Worm (Caenorhabditis elegans) whole organism, L4 larva: ENCODE results near the gene acl-7.

Experiments used
- D1046.2 ChIP-seq: fragments of 200-800 bp; sonication (Bioruptor generic); IDR thresholded peaks from 2 replicates; pipeline ENCODE4 v1.3.6; 2022; ENCODE audit warnings: missing genetic modification characterization, missing compliant biosample characterization
- F10B5.3 ChIP-seq: sonication (generic microtip); optimal IDR thresholded peaks from 2 replicates; lab custom pipeline; 2016; ENCODE audit warnings: mild to moderate bottlenecking, missing genetic modification characterization, missing compliant biosample characterization
- T20F7.1 ChIP-seq: fragments of 200-800 bp; sonication (Bioruptor generic); optimal IDR thresholded peaks from 2 replicates; lab custom pipeline; 2018; ENCODE audit warnings: mild to moderate bottlenecking, missing genetic modification characterization, missing compliant biosample characterization
- Y105C5A.15 ChIP-seq: fragments of 200-800 bp; sonication (Bioruptor generic); IDR thresholded peaks from 2 replicates; pipeline ENCODE4 v1.3.6; 2022; ENCODE audit warnings: missing genetic modification characterization, missing compliant biosample characterization
- Y75B8A.6 ChIP-seq: fragments of 200-800 bp; sonication (Bioruptor generic); IDR thresholded peaks from 2 replicates; pipeline ENCODE4 v1.3.6; 2022; ENCODE audit warnings: missing genetic modification reagents, missing genetic modification characterization, missing compliant biosample characterization
- aha-1 ChIP-seq: fragments of 150-350 bp; peaks from one replicate; lab custom pipeline; 2014; ENCODE audit warnings: missing biosample characterization, missing genetic modification characterization
- aly-2 ChIP-seq: sonication (generic microtip); optimal IDR thresholded peaks from 2 replicates; lab custom pipeline; 2018; ENCODE audit warnings: missing biosample characterization, missing genetic modification characterization
- arid-1 ChIP-seq: fragments of 200-800 bp; sonication (Bioruptor generic); conservative IDR thresholded peaks from 2 replicates; pipeline ENCODE4 v1.3.6; 2022; ENCODE audit warnings: missing genetic modification reagents, missing genetic modification characterization, missing compliant biosample characterization
- attf-4 ChIP-seq: sonication (generic microtip); optimal IDR thresholded peaks from 3 replicates; lab custom pipeline; 2017; ENCODE audit warnings: missing biosample characterization, missing genetic modification characterization
- daf-16 ChIP-seq, 3 experiments: sonication (generic microtip); optimal IDR thresholded peaks; 2 replicates each; lab custom pipeline; 2016 to 2017; ENCODE audit warnings: missing genetic modification characterization in 3 of 3, missing genetic modification reagents in 3 of 3, mild to moderate bottlenecking in 2 of 3, missing compliant biosample characterization in 2 of 3, missing biosample characterization in 1 of 3, moderate library complexity in 1 of 3
- daf-19 ChIP-seq: fragments of 200-800 bp; sonication (Bioruptor generic); conservative IDR thresholded peaks from 2 replicates; pipeline ENCODE4 v1.3.6; 2022; ENCODE audit warnings: missing genetic modification characterization, missing compliant biosample characterization
- dmd-6 ChIP-seq: fragments of 200-800 bp; sonication (Bioruptor generic); IDR thresholded peaks from 2 replicates; pipeline ENCODE4 v1.3.6; 2022; ENCODE audit warnings: missing genetic modification reagents, missing genetic modification characterization, missing compliant biosample characterization
- dmd-8 ChIP-seq: fragments of 200-800 bp; sonication (Bioruptor generic); IDR thresholded peaks from 2 replicates; pipeline ENCODE4 v1.3.6; 2022; ENCODE audit warnings: missing genetic modification characterization, missing compliant biosample characterization
- duxl-1 ChIP-seq: sonication (generic microtip); optimal IDR thresholded peaks from 2 replicates; lab custom pipeline; 2016; ENCODE audit warnings: mild to moderate bottlenecking, missing genetic modification characterization, moderate library complexity, missing compliant biosample characterization; ENCODE audit not compliant: poor library complexity
- dve-1 ChIP-seq: sonication (generic microtip); optimal IDR thresholded peaks from 2 replicates; lab custom pipeline; 2017; ENCODE audit warnings: antibody characterized with exemption, mild to moderate bottlenecking, missing genetic modification characterization, missing compliant biosample characterization; ENCODE audit not compliant: insufficient read depth
- egl-27 ChIP-seq: sonication (generic microtip); optimal IDR thresholded peaks from 3 replicates; lab custom pipeline; 2017; ENCODE audit warnings: missing biosample characterization, missing genetic modification reagents, missing genetic modification characterization
- egl-43 ChIP-seq: fragments of 200-800 bp; sonication (Bioruptor generic); IDR thresholded peaks from 2 replicates; pipeline ENCODE4 v1.3.6; 2022; ENCODE audit warnings: missing genetic modification reagents, missing genetic modification characterization, missing compliant biosample characterization
- fkh-10 ChIP-seq: fragments of 150-350 bp; optimal IDR thresholded peaks from 2 replicates; lab custom pipeline; 2014; ENCODE audit warnings: missing biosample characterization, missing genetic modification reagents, missing genetic modification characterization
- hlh-11 ChIP-seq: fragments of 200-800 bp; sonication (Bioruptor generic); optimal IDR thresholded peaks from 2 replicates; lab custom pipeline; 2018; ENCODE audit warnings: mild to moderate bottlenecking, missing genetic modification characterization, missing compliant biosample characterization
- hlh-30 ChIP-seq: sonication (generic microtip); optimal IDR thresholded peaks from 2 replicates; lab custom pipeline; 2017; ENCODE audit warnings: antibody characterized with exemption, mild to moderate bottlenecking, missing genetic modification characterization, missing compliant biosample characterization; ENCODE audit not compliant: insufficient read depth
- hmg-1.1 ChIP-seq: fragments of 200-800 bp; sonication (Bioruptor generic); IDR thresholded peaks from 2 replicates; pipeline ENCODE4 v1.3.6; 2022; ENCODE audit warnings: missing genetic modification reagents, missing genetic modification characterization, missing compliant biosample characterization
- jun-1 ChIP-seq: fragments of 150-350 bp; optimal IDR thresholded peaks from 2 replicates; lab custom pipeline; 2014; ENCODE audit warnings: missing biosample characterization, missing genetic modification reagents, missing genetic modification characterization
- lin-15B ChIP-seq: fragments of 150-350 bp; sonication (generic microtip); optimal IDR thresholded peaks from 3 replicates; lab custom pipeline; 2014; ENCODE audit warnings: missing biosample characterization, missing genetic modification characterization
- lin-29 ChIP-seq: fragments of 200-800 bp; sonication (Bioruptor generic); IDR thresholded peaks from 2 replicates; pipeline ENCODE4 v1.3.6; 2022; ENCODE audit warnings: missing genetic modification reagents, missing genetic modification characterization, missing compliant biosample characterization
- lin-38 ChIP-seq: fragments of 200-800 bp; sonication (Bioruptor generic); IDR thresholded peaks from 2 replicates; pipeline ENCODE4 v1.3.6; 2022; ENCODE audit warnings: missing genetic modification reagents, missing genetic modification characterization, missing compliant biosample characterization
- lsy-2 ChIP-seq, 2 experiments: fragments of 150-350 bp in 1 of 2; sonication (generic microtip) in 1 of 2; optimal IDR thresholded peaks; 2 replicates each; lab custom pipeline; 2014 to 2017; ENCODE audit warnings: missing biosample characterization in 2 of 2, missing genetic modification characterization in 2 of 2
- mep-1 ChIP-seq: fragments of 150-350 bp; sonication (generic microtip); optimal IDR thresholded peaks from 3 replicates; lab custom pipeline; 2014; ENCODE audit warnings: missing biosample characterization, missing genetic modification characterization
- mxl-3 ChIP-seq: fragments of 200-800 bp; sonication (Bioruptor generic); optimal IDR thresholded peaks from 2 replicates; lab custom pipeline; 2018; ENCODE audit warnings: mild to moderate bottlenecking, missing genetic modification characterization, missing compliant biosample characterization
- nhr-10 ChIP-seq: fragments of 150-350 bp; optimal IDR thresholded peaks from 2 replicates; lab custom pipeline; 2014; ENCODE audit warnings: missing biosample characterization, missing genetic modification characterization
- nhr-11 ChIP-seq: fragments of 150-350 bp; optimal IDR thresholded peaks from 2 replicates; lab custom pipeline; 2014; ENCODE audit warnings: missing biosample characterization, missing genetic modification characterization
- nhr-48 ChIP-seq: sonication (generic microtip); optimal IDR thresholded peaks from 2 replicates; lab custom pipeline; 2016; ENCODE audit warnings: mild to moderate bottlenecking, missing genetic modification characterization, missing compliant biosample characterization
- nhr-77 ChIP-seq: fragments of 150-350 bp; optimal IDR thresholded peaks from 2 replicates; lab custom pipeline; 2014; ENCODE audit warnings: missing biosample characterization, missing genetic modification characterization
- php-3 ChIP-seq: fragments of 200-800 bp; sonication (Bioruptor generic); IDR thresholded peaks from 2 replicates; pipeline ENCODE4 v1.3.6; 2022; ENCODE audit warnings: missing genetic modification reagents, missing genetic modification characterization, missing compliant biosample characterization
- sdz-12 ChIP-seq: fragments of 200-800 bp; sonication (Bioruptor generic); optimal IDR thresholded peaks from 2 replicates; lab custom pipeline; 2018; ENCODE audit warnings: mild to moderate bottlenecking, missing genetic modification characterization, missing compliant biosample characterization
- set-16 ChIP-seq: fragments of 200-800 bp; sonication (Bioruptor generic); IDR thresholded peaks from 2 replicates; pipeline ENCODE4 v1.3.6; 2022; ENCODE audit warnings: missing genetic modification reagents, missing genetic modification characterization, missing compliant biosample characterization
- skn-1 ChIP-seq: fragments of 150-350 bp; optimal IDR thresholded peaks from 2 replicates; lab custom pipeline; 2014; ENCODE audit warnings: missing biosample characterization, missing genetic modification characterization
- spr-1 ChIP-seq: sonication (generic microtip); optimal IDR thresholded peaks from 2 replicates; lab custom pipeline; 2016; ENCODE audit warnings: mild to moderate bottlenecking, missing genetic modification characterization, missing compliant biosample characterization
- spr-3 ChIP-seq: fragments of 200-800 bp; sonication (Bioruptor generic); optimal IDR thresholded peaks from 2 replicates; lab custom pipeline; 2018; ENCODE audit warnings: mild to moderate bottlenecking, missing genetic modification characterization, missing compliant biosample characterization
- tag-97 ChIP-seq: fragments of 200-800 bp; sonication (Bioruptor generic); IDR thresholded peaks from 2 replicates; pipeline ENCODE4 v1.3.6; 2022; ENCODE audit warnings: missing genetic modification characterization, missing compliant biosample characterization
- unc-130 ChIP-seq: sonication (generic microtip); optimal IDR thresholded peaks from 2 replicates; lab custom pipeline; 2016; ENCODE audit warnings: missing genetic modification reagents, missing genetic modification characterization, missing compliant biosample characterization
- unc-39 ChIP-seq: sonication (generic microtip); optimal IDR thresholded peaks from 2 replicates; lab custom pipeline; 2017; ENCODE audit warnings: missing biosample characterization, missing genetic modification characterization
- unc-62 ChIP-seq, 3 experiments: fragments of 150-350 bp in 1 of 3; sonication (generic microtip); optimal IDR thresholded peaks in 2 of 3; peaks in 1 of 3; 1 replicate in 1 of 3; 2 replicates in 2 of 3; lab custom pipeline; 2014 to 2017; ENCODE audit warnings: missing biosample characterization in 3 of 3, missing genetic modification characterization in 3 of 3, missing genetic modification reagents in 3 of 3, missing genotype in 1 of 3
- zag-1 ChIP-seq: fragments of 150-350 bp; optimal IDR thresholded peaks from 2 replicates; lab custom pipeline; 2014; ENCODE audit warnings: missing biosample characterization, missing genetic modification characterization
- zfp-2 ChIP-seq: sonication (generic microtip); optimal IDR thresholded peaks from 2 replicates; lab custom pipeline; 2016; ENCODE audit warnings: mild to moderate bottlenecking, missing genetic modification characterization, missing compliant biosample characterization
- zip-11 ChIP-seq: fragments of 200-800 bp; sonication (Bioruptor generic); IDR thresholded peaks from 2 replicates; pipeline ENCODE4 v1.3.6; 2022; ENCODE audit warnings: missing genetic modification characterization, missing compliant biosample characterization
- zip-2 ChIP-seq: fragments of 150-350 bp; optimal IDR thresholded peaks from 2 replicates; lab custom pipeline; 2014; ENCODE audit warnings: missing biosample characterization, missing genetic modification characterization

acl-7 gene

ce11 chrII:12798814-12799213 is 17.4 kb downstream of the acl-7 start (continued):
- no peak for TF ChIP-seq fkh-10 (GFP tag; lab: Kevin White, UChicago)
- no peak for TF ChIP-seq zip-2 (tag; lab: Kevin White, UChicago)
- TF ChIP-seq T20F7.1 (GFP tag; lab: Kevin White, UChicago) = no peak
- peak; percentile 74 for TF ChIP-seq lin-38 (GFP tag; lab: Robert Waterston, UW)
- peak; percentile 91 for TF ChIP-seq nhr-48
- TF ChIP-seq sdz-12 (GFP tag; lab: Kevin White, UChicago) = no peak
- TF ChIP-seq lin-15B (tag; lab: Kevin White, UChicago) = no peak
- peak; percentile 89 for TF ChIP-seq nhr-11 (tag; lab: Kevin White, UChicago)
- TF ChIP-seq egl-27 (tag; lab: Kevin White, UChicago) = no peak
- TF ChIP-seq D1046.2 = 0 out of 2 replicates have a peak, but pooled peaks have one; percentile 18
- TF ChIP-seq unc-130 = no peak
- TF ChIP-seq nhr-10 (tag; lab: Kevin White, UChicago) = peak; percentile 70
- TF ChIP-seq dmd-8 (GFP tag; lab: Robert Waterston, UW) = no peak
- TF ChIP-seq dve-1 (tag; lab: Kevin White, UChicago) = peak; percentile 96
- TF ChIP-seq php-3 (GFP tag; lab: Robert Waterston, UW) = peak; percentile 90
- TF ChIP-seq egl-43 = peak; percentile 61
- peak; percentile 66 to 92 for TF ChIP-seq daf-16 (GFP tag; optimal IDR thresholded peaks at IDR 0.05; lab: Kevin White, UChicago)
- peak; percentile 89 for TF ChIP-seq daf-16 (tag; optimal IDR thresholded peaks at IDR 0.05; lab: Kevin White, UChicago)
- no peak for TF ChIP-seq F10B5.3 (tag; lab: Kevin White, UChicago)
- peak; percentile 84 for TF ChIP-seq arid-1 (GFP tag; lab: Robert Waterston, UW)
- peak; percentile 96 for TF ChIP-seq dmd-6 (GFP tag; lab: Robert Waterston, UW)
- TF ChIP-seq aha-1 (tag; lab: Kevin White, UChicago) = peak; percentile 97
- TF ChIP-seq jun-1 (tag; lab: Kevin White, UChicago) = peak; percentile 56
- TF ChIP-seq unc-62 (GFP tag; optimal IDR thresholded peaks at IDR 0.05 in 1 of 2; lab: Kevin White, UChicago) = peak in 1 of 2 experiments; percentile 97
- no peak for TF ChIP-seq unc-62 (tag; optimal IDR thresholded peaks at IDR 0.05; lab: Kevin White, UChicago)
- peak; percentile 99 for TF ChIP-seq hlh-11 (tag; lab: Kevin White, UChicago)

- peak; percentile 63 for TF ChIP-seq dve-1 (tag; lab: Kevin White, UChicago)
- TF ChIP-seq hmg-1.1 (GFP tag; lab: Robert Waterston, UW) = no peak; the same call in 1 of the 2 replicates
- no peak for TF ChIP-seq daf-16 (GFP tag; optimal IDR thresholded peaks at IDR 0.05; lab: Kevin White, UChicago)
- TF ChIP-seq daf-16 (tag; optimal IDR thresholded peaks at IDR 0.05; lab: Kevin White, UChicago) = peak; percentile 97
- TF ChIP-seq arid-1 (GFP tag; lab: Robert Waterston, UW) = 0 out of 2 replicates have a peak, but pooled peaks have one; percentile 10
- TF ChIP-seq nhr-11 (tag; lab: Kevin White, UChicago) = no peak
- TF ChIP-seq spr-1 (tag; lab: Kevin White, UChicago) = no peak
- TF ChIP-seq duxl-1 = no peak
- no peak for TF ChIP-seq zag-1
- no peak for TF ChIP-seq zip-11 (GFP tag; lab: Robert Waterston, UW)
- peak; percentile 58; the same call in 1 of the 2 replicates for TF ChIP-seq php-3 (GFP tag; lab: Robert Waterston, UW)
- no peak for TF ChIP-seq aly-2 (tag; lab: Kevin White, UChicago)
- TF ChIP-seq tag-97 = no peak
- no peak for TF ChIP-seq nhr-48
- TF ChIP-seq lin-29 (GFP tag; lab: Robert Waterston, UW) = no peak
- no peak for TF ChIP-seq attf-4
- TF ChIP-seq daf-19 (GFP tag; lab: Robert Waterston, UW) = no peak
- TF ChIP-seq hlh-30 = peak; percentile 9
- TF ChIP-seq skn-1 (tag; lab: Kevin White, UChicago) = no peak
- TF ChIP-seq unc-62 (GFP tag; optimal IDR thresholded peaks at IDR 0.05 in 1 of 2; lab: Kevin White, UChicago) = peak in 1 of 2 experiments; percentile 53
- no peak for TF ChIP-seq unc-62 (tag; optimal IDR thresholded peaks at IDR 0.05; lab: Kevin White, UChicago)
- no peak for TF ChIP-seq zfp-2 (tag; lab: Kevin White, UChicago)
- TF ChIP-seq nhr-10 (tag; lab: Kevin White, UChicago) = no peak
- TF ChIP-seq nhr-77 (tag; lab: Kevin White, UChicago) = peak; percentile 32
- TF ChIP-seq Y75B8A.6 = no peak
- TF ChIP-seq unc-39 (tag; lab: Kevin White, UChicago) = no peak
- no peak for TF ChIP-seq Y105C5A.15 (GFP tag; lab: Robert Waterston, UW)
- peak; percentile 80 for TF ChIP-seq dmd-6 (GFP tag; lab: Robert Waterston, UW)
- peak; percentile 61 for TF ChIP-seq hlh-11 (tag; lab: Kevin White, UChicago)
- TF ChIP-seq set-16 (GFP tag; lab: Robert Waterston, UW) = peak; percentile 50
- no peak for TF ChIP-seq spr-3 (GFP tag; lab: Kevin White, UChicago)
- peak; percentile 11 for TF ChIP-seq mep-1 (tag; lab: Kevin White, UChicago)
- peak in 1 of 2 experiments; percentile 35 for TF ChIP-seq lsy-2 (tag; optimal IDR thresholded peaks at IDR 0.05; lab: Kevin White, UChicago)
- TF ChIP-seq mxl-3 (GFP tag; lab: Kevin White, UChicago) = peak; percentile 53
Observed at ce11 chrII:12797211-12797794, 19.0 kb downstream of the acl-7 start.
